Worm (Caenorhabditis elegans) whole organism, young adult: ENCODE measurements around the gene K10G4.3.
A peak's percentile ranks its signal among the peaks of the same experiment; 100 is the strongest.

Experiments used
- C06A6.2 ChIP-seq: fragments of 200-800 bp; sonication (Bioruptor generic); conservative IDR thresholded peaks from 2 replicates; pipeline ENCODE4 v1.3.6; 2022; ENCODE audit warnings: missing genetic modification characterization, missing compliant biosample characterization
- F23B12.7 ChIP-seq: sonication (generic microtip); optimal IDR thresholded peaks from 2 replicates; lab custom pipeline; 2017; ENCODE audit warnings: missing genetic modification characterization, mild to moderate bottlenecking, missing compliant biosample characterization, antibody characterized with exemption, moderate library complexity; ENCODE audit not compliant: insufficient read depth
- F37B4.10 ChIP-seq: fragments of 200-800 bp; sonication (Bioruptor generic); IDR thresholded peaks from 2 replicates; pipeline ENCODE4 v1.3.6; 2022; ENCODE audit warnings: missing genetic modification characterization, missing compliant biosample characterization
- T26A5.8 ChIP-seq: sonication (generic microtip); optimal IDR thresholded peaks from 2 replicates; lab custom pipeline; 2016; ENCODE audit warnings: missing genetic modification characterization, missing compliant biosample characterization
- atf-7 ChIP-seq: sonication (generic microtip); optimal IDR thresholded peaks from 2 replicates; lab custom pipeline; 2017; ENCODE audit warnings: mild to moderate bottlenecking, missing genetic modification characterization, missing compliant biosample characterization
- cebp-1 ChIP-seq, 2 experiments: fragments of 200-800 bp in 1 of 2; sonication (Bioruptor generic) in 1 of 2; sonication (generic microtip) in 1 of 2; IDR thresholded peaks in 1 of 2; optimal IDR thresholded peaks in 1 of 2; 2 replicates each; pipeline versions ENCODE4 v1.3.6 to Lab custom; 2017 to 2022; ENCODE audit warnings: missing compliant biosample characterization in 2 of 2, missing genetic modification characterization in 2 of 2, mild to moderate bottlenecking in 1 of 2, missing genetic modification reagents in 1 of 2, moderate library complexity in 1 of 2
- ceh-27 ChIP-seq: fragments of 200-800 bp; sonication (Bioruptor generic); optimal IDR thresholded peaks from 2 replicates; lab custom pipeline; 2018; ENCODE audit warnings: mild to moderate bottlenecking, missing genetic modification characterization, moderate library complexity, missing compliant biosample characterization
- dpl-1 ChIP-seq: fragments of 150-350 bp; optimal IDR thresholded peaks from 2 replicates; lab custom pipeline; 2014; ENCODE audit warnings: missing biosample characterization, missing genetic modification reagents, missing genetic modification characterization
- egrh-3 ChIP-seq: fragments of 200-800 bp; sonication (Bioruptor generic); IDR thresholded peaks from 2 replicates; pipeline ENCODE4 v1.3.6; 2022; ENCODE audit warnings: missing genetic modification reagents, missing genetic modification characterization, missing compliant biosample characterization
- ekl-4 ChIP-seq: fragments of 200-800 bp; sonication (Bioruptor generic); IDR thresholded peaks from 2 replicates; pipeline ENCODE4 v1.3.6; 2022; ENCODE audit warnings: missing genetic modification reagents, missing genetic modification characterization, missing compliant biosample characterization
- hrde-1 ChIP-seq: sonication (generic microtip); optimal IDR thresholded peaks from 2 replicates; lab custom pipeline; 2016; ENCODE audit warnings: missing genetic modification characterization, mild to moderate bottlenecking, missing compliant biosample characterization, moderate library complexity, missing genotype, missing genetic modification reagents, borderline replicate concordance
- hsf-1 ChIP-seq: fragments of 200-800 bp; sonication (Bioruptor generic); IDR thresholded peaks from 2 replicates; pipeline ENCODE4 v1.3.6; 2022; ENCODE audit warnings: missing genetic modification reagents, missing genetic modification characterization, missing compliant biosample characterization
- lag-1 ChIP-seq: fragments of 200-800 bp; sonication (Bioruptor generic); IDR thresholded peaks from 2 replicates; pipeline ENCODE4 v1.3.6; 2022; ENCODE audit warnings: missing genetic modification reagents, missing genetic modification characterization, missing compliant biosample characterization
- madf-3 ChIP-seq: fragments of 200-800 bp; sonication (Bioruptor generic); IDR thresholded peaks from 2 replicates; pipeline ENCODE4 v1.3.6; 2022; ENCODE audit warnings: missing genetic modification reagents, missing genetic modification characterization, missing compliant biosample characterization
- madf-8 ChIP-seq: fragments of 200-800 bp; sonication (Bioruptor generic); conservative IDR thresholded peaks from 2 replicates; pipeline ENCODE4 v1.3.6; 2022; ENCODE audit warnings: missing genetic modification reagents, missing genetic modification characterization, missing compliant biosample characterization
- nfya-2 ChIP-seq: fragments of 200-800 bp; sonication (Bioruptor generic); IDR thresholded peaks from 2 replicates; pipeline ENCODE4 v1.3.6; 2022; ENCODE audit warnings: missing genetic modification reagents, missing genetic modification characterization, missing compliant biosample characterization
- nfyb-1 ChIP-seq: fragments of 200-800 bp; sonication (Bioruptor generic); IDR thresholded peaks from 2 replicates; pipeline ENCODE4 v1.3.6; 2022; ENCODE audit warnings: missing genetic modification reagents, missing genetic modification characterization, missing compliant biosample characterization
- nhr-179 ChIP-seq: sonication (generic microtip); optimal IDR thresholded peaks from 2 replicates; lab custom pipeline; 2016; ENCODE audit warnings: mild to moderate bottlenecking, missing genetic modification characterization, missing compliant biosample characterization
- nhr-80 ChIP-seq: sonication (generic microtip); optimal IDR thresholded peaks from 2 replicates; lab custom pipeline; 2016; ENCODE audit warnings: missing genetic modification characterization, missing compliant biosample characterization
- pbrm-1 ChIP-seq: fragments of 200-800 bp; sonication (Bioruptor generic); IDR thresholded peaks from 2 replicates; pipeline ENCODE4 v1.3.6; 2022; ENCODE audit warnings: missing genetic modification reagents, missing genetic modification characterization, missing compliant biosample characterization
- rcor-1 ChIP-seq: fragments of 200-800 bp; sonication (Bioruptor generic); IDR thresholded peaks from 2 replicates; pipeline ENCODE4 v1.3.6; 2022; ENCODE audit warnings: missing genetic modification reagents, missing genetic modification characterization, missing compliant biosample characterization
- sea-2 ChIP-seq: fragments of 200-800 bp; sonication (Bioruptor generic); IDR thresholded peaks from 2 replicates; pipeline ENCODE4 v1.3.6; 2022; ENCODE audit warnings: missing genetic modification characterization, missing compliant biosample characterization
- snpc-4 ChIP-seq, 5 experiments: fragments of 150-350 bp in 1 of 5; sonication (generic microtip) in 4 of 5; optimal IDR thresholded peaks; 2 replicates each; lab custom pipeline; 2014 to 2018; ENCODE audit warnings: missing genetic modification characterization in 5 of 5, missing biosample characterization in 3 of 5, antibody characterized with exemption in 2 of 5, mild to moderate bottlenecking in 2 of 5, missing compliant biosample characterization in 2 of 5, missing genotype in 2 of 5, moderate library complexity in 2 of 5, missing genetic modification reagents in 1 of 5
- tbp1 ChIP-seq: fragments of 200-800 bp; sonication (Bioruptor generic); optimal IDR thresholded peaks from 2 replicates; lab custom pipeline; 2018; ENCODE audit warnings: mild to moderate bottlenecking, missing genetic modification characterization, missing compliant biosample characterization
- tbx-9 ChIP-seq: sonication (generic microtip); optimal IDR thresholded peaks from 2 replicates; lab custom pipeline; 2016; ENCODE audit warnings: borderline replicate concordance, missing genetic modification characterization, inconsistent platforms, missing compliant biosample characterization
- unc-130 ChIP-seq: sonication (generic microtip); optimal IDR thresholded peaks from 2 replicates; lab custom pipeline; 2016; ENCODE audit warnings: missing genetic modification reagents, missing genetic modification characterization, missing compliant biosample characterization
- zfh-2 ChIP-seq: fragments of 200-800 bp; sonication (Bioruptor generic); conservative IDR thresholded peaks from 2 replicates; pipeline ENCODE4 v1.3.6; 2022; ENCODE audit warnings: missing genetic modification reagents, missing genetic modification characterization, missing compliant biosample characterization
- zim-3 ChIP-seq: sonication (generic microtip); optimal IDR thresholded peaks from 2 replicates; lab custom pipeline; 2017; ENCODE audit warnings: mild to moderate bottlenecking, missing genetic modification characterization, moderate library complexity, missing compliant biosample characterization
- ztf-18 ChIP-seq: sonication (generic microtip); optimal IDR thresholded peaks from 2 replicates; lab custom pipeline; 2016; ENCODE audit warnings: missing genotype, mild to moderate bottlenecking, missing genetic modification characterization, missing compliant biosample characterization
- ztf-26 ChIP-seq: sonication (generic microtip); optimal IDR thresholded peaks from 2 replicates; lab custom pipeline; 2017; ENCODE audit warnings: missing genetic modification characterization, missing compliant biosample characterization

K10G4.3 gene

ce11 chrV:17242552-17242951 is 22.2 kb downstream of the K10G4.3 start, which contains the start of gene Y68A4B.3:
TSS of gene Y68A4B.3 (minus strand) at chrV:17242652.
- no peak for TF ChIP-seq hrde-1 (tag; lab: Kevin White, UChicago)
- TF ChIP-seq ztf-26 (tag; lab: Kevin White, UChicago): no peak
- TF ChIP-seq cebp-1 (GFP tag; IDR thresholded peaks at IDR 0.05; lab: Robert Waterston, UW): no peak
- no peak for TF ChIP-seq cebp-1 (tag; optimal IDR thresholded peaks at IDR 0.05; lab: Kevin White, UChicago)
- no peak for TF ChIP-seq egrh-3 (GFP tag; lab: Robert Waterston, UW)
- no peak for TF ChIP-seq T26A5.8 (tag; lab: Kevin White, UChicago)
- TF ChIP-seq hsf-1 (GFP tag; lab: Robert Waterston, UW): no peak
- no peak for TF ChIP-seq atf-7
- no peak for TF ChIP-seq pbrm-1 (GFP tag; lab: Robert Waterston, UW)
- no peak for TF ChIP-seq tbp1 (GFP tag; lab: Kevin White, UChicago)
- TF ChIP-seq nfya-2 (GFP tag; lab: Robert Waterston, UW): no peak
- no peak for TF ChIP-seq dpl-1
- TF ChIP-seq ceh-27 (GFP tag; lab: Kevin White, UChicago): no peak

ce11 chrV:17241278-17241661 is 23.5 kb downstream of the K10G4.3 start:
- TF ChIP-seq madf-3 (GFP tag; lab: Robert Waterston, UW): no peak
- no peak for TF ChIP-seq ekl-4 (GFP tag; lab: Robert Waterston, UW)
- TF ChIP-seq nhr-80 (tag; lab: Kevin White, UChicago): peak; percentile 71
- TF ChIP-seq unc-130 (GFP tag; lab: Kevin White, UChicago): no peak
- no peak for TF ChIP-seq F23B12.7 (tag; lab: Kevin White, UChicago)
- TF ChIP-seq lag-1 (GFP tag; lab: Robert Waterston, UW): no peak
- TF ChIP-seq nfyb-1 (GFP tag; lab: Robert Waterston, UW): no peak
- no peak for TF ChIP-seq snpc-4 (GFP tag; optimal IDR thresholded peaks at IDR 0.05; lab: Kevin White, UChicago)
- peak in 1 of 4 experiments; percentile 19 for TF ChIP-seq snpc-4 (tag; optimal IDR thresholded peaks at IDR 0.05; lab: Kevin White, UChicago)
- no peak for TF ChIP-seq madf-8 (GFP tag; lab: Robert Waterston, UW)
- no peak for TF ChIP-seq zim-3 (tag; lab: Kevin White, UChicago)
- TF ChIP-seq tbx-9 (tag; lab: Kevin White, UChicago): no peak

- 0 out of 2 replicates have a peak, but pooled peaks have one; percentile 13 for TF ChIP-seq F37B4.10 (GFP tag; lab: Robert Waterston, UW)
- no peak for TF ChIP-seq C06A6.2 (GFP tag; lab: Robert Waterston, UW)
- TF ChIP-seq ztf-18: no peak
- TF ChIP-seq sea-2 (GFP tag; lab: Robert Waterston, UW): 0 out of 2 replicates have a peak, but pooled peaks have one; percentile 45
- TF ChIP-seq rcor-1: no peak
- TF ChIP-seq unc-130 (GFP tag; lab: Kevin White, UChicago): no peak
- TF ChIP-seq zfh-2 (GFP tag; lab: Robert Waterston, UW): peak; percentile 82
Measured at ce11 chrV:17240579-17241277, 24.0 kb downstream of the K10G4.3 start.

ce11 chrV:17238799-17239198 is 26.0 kb downstream of the K10G4.3 start, which contains the start of gene T19C9.8:
TSS of gene T19C9.8 (plus strand) at chrV:17239097.
- TF ChIP-seq nhr-80 (tag; lab: Kevin White, UChicago): peak; percentile 55
- no peak for TF ChIP-seq nhr-179
